Worm (Caenorhabditis elegans): ENCODE results near the gene C14C6.5.

- TF ChIP-seq skn-1 (tag; optimal IDR thresholded peaks at IDR 0.05) (no peak), ama-1 (optimal IDR thresholded peaks at IDR 0.05) (no peak)
Observed at ce11 chrV:576070-576469, 39.6 kb downstream of the C14C6.5 start, which contains the start of gene K06H6.5.
